Worm (Caenorhabditis elegans) whole organism, young adult: ENCODE data around the gene aex-3.
A peak's percentile ranks its signal among the peaks of the same experiment; 100 is the strongest.

ENCODE experiments used
- B0019.2 ChIP-seq: fragments of 200-800 bp; sonication (Bioruptor generic); conservative IDR thresholded peaks from 2 replicates; pipeline ENCODE4 v1.3.6; 2022; ENCODE audit warnings: missing genetic modification reagents, missing genetic modification characterization, missing compliant biosample characterization
- B0035.1 ChIP-seq: sonication (generic microtip); optimal IDR thresholded peaks from 2 replicates; lab custom pipeline; 2016; ENCODE audit warnings: missing genetic modification characterization, mild to moderate bottlenecking, missing compliant biosample characterization, missing genotype, missing genetic modification reagents
- B0261.1 ChIP-seq: sonication (generic microtip); optimal IDR thresholded peaks from 2 replicates; lab custom pipeline; 2016; ENCODE audit warnings: mild to moderate bottlenecking, missing genetic modification characterization, moderate library complexity, missing compliant biosample characterization
- F33H1.4 ChIP-seq: fragments of 200-800 bp; sonication (Bioruptor generic); IDR thresholded peaks from 2 replicates; pipeline ENCODE4 v1.3.6; 2022; ENCODE audit warnings: missing genetic modification reagents, missing genetic modification characterization, missing compliant biosample characterization
- F49E8.2 ChIP-seq: sonication (generic microtip); optimal IDR thresholded peaks from 3 replicates; lab custom pipeline; 2017; ENCODE audit warnings: missing genetic modification characterization, mild to moderate bottlenecking, missing compliant biosample characterization, antibody characterized with exemption, moderate library complexity; ENCODE audit not compliant: insufficient read depth
- F52B5.7 ChIP-seq: sonication (generic microtip); optimal IDR thresholded peaks from 2 replicates; lab custom pipeline; 2016; ENCODE audit warnings: mild to moderate bottlenecking, missing genetic modification characterization, missing compliant biosample characterization
- Y53F4B.3 ChIP-seq: fragments of 200-800 bp; sonication (Bioruptor generic); IDR thresholded peaks from 2 replicates; pipeline ENCODE4 v1.3.6; 2022; ENCODE audit warnings: missing genetic modification reagents, missing genetic modification characterization, missing compliant biosample characterization
- Y67H2A.10 ChIP-seq: fragments of 200-800 bp; sonication (Bioruptor generic); conservative IDR thresholded peaks from 2 replicates; pipeline ENCODE4 v1.3.6; 2022; ENCODE audit warnings: missing genetic modification reagents, missing genetic modification characterization, missing compliant biosample characterization
- Y79H2A.3 ChIP-seq: fragments of 200-800 bp; sonication (Bioruptor generic); conservative IDR thresholded peaks from 2 replicates; pipeline ENCODE4 v1.3.6; 2022; ENCODE audit warnings: missing genetic modification reagents, missing genetic modification characterization, missing compliant biosample characterization
- bed-2 ChIP-seq: fragments of 200-800 bp; sonication (Bioruptor generic); IDR thresholded peaks from 2 replicates; pipeline ENCODE4 v1.3.6; 2022; ENCODE audit warnings: missing genetic modification reagents, missing genetic modification characterization, missing compliant biosample characterization
- ccch-3 ChIP-seq: fragments of 200-800 bp; sonication (Bioruptor generic); optimal IDR thresholded peaks from 2 replicates; lab custom pipeline; 2018; ENCODE audit warnings: mild to moderate bottlenecking, missing genetic modification characterization, missing compliant biosample characterization
- cebp-2 ChIP-seq: fragments of 200-800 bp; sonication (Bioruptor generic); IDR thresholded peaks from 2 replicates; pipeline ENCODE4 v1.3.6; 2022; ENCODE audit warnings: missing genetic modification characterization, missing compliant biosample characterization
- ceh-27 ChIP-seq: fragments of 200-800 bp; sonication (Bioruptor generic); optimal IDR thresholded peaks from 2 replicates; lab custom pipeline; 2018; ENCODE audit warnings: mild to moderate bottlenecking, missing genetic modification characterization, moderate library complexity, missing compliant biosample characterization
- ceh-91 ChIP-seq: fragments of 200-800 bp; sonication (Bioruptor generic); IDR thresholded peaks from 2 replicates; pipeline ENCODE4 v1.3.6; 2022; ENCODE audit warnings: missing genetic modification reagents, missing genetic modification characterization, missing compliant biosample characterization
- fkh-3 ChIP-seq: sonication (generic microtip); optimal IDR thresholded peaks from 2 replicates; lab custom pipeline; 2016; ENCODE audit warnings: mild to moderate bottlenecking, missing genetic modification characterization, missing compliant biosample characterization
- hmg-1.2 ChIP-seq: fragments of 200-800 bp; sonication (Bioruptor generic); IDR thresholded peaks from 2 replicates; pipeline ENCODE4 v1.3.6; 2022; ENCODE audit warnings: missing genetic modification reagents, missing genetic modification characterization, missing compliant biosample characterization
- lin-54 ChIP-seq: fragments of 200-800 bp; sonication (Bioruptor generic); optimal IDR thresholded peaks from 2 replicates; lab custom pipeline; 2018; ENCODE audit warnings: mild to moderate bottlenecking, missing genetic modification characterization, missing compliant biosample characterization
- lir-1 ChIP-seq: fragments of 200-800 bp; sonication (Bioruptor generic); conservative IDR thresholded peaks from 2 replicates; pipeline ENCODE4 v1.3.6; 2022; ENCODE audit warnings: missing genetic modification reagents, missing genetic modification characterization, missing compliant biosample characterization
- lsl-1 ChIP-seq: fragments of 200-800 bp; sonication (Bioruptor generic); optimal IDR thresholded peaks from 2 replicates; lab custom pipeline; 2018; ENCODE audit warnings: mild to moderate bottlenecking, missing genetic modification characterization, moderate library complexity, missing compliant biosample characterization
- madf-3 ChIP-seq: fragments of 200-800 bp; sonication (Bioruptor generic); IDR thresholded peaks from 2 replicates; pipeline ENCODE4 v1.3.6; 2022; ENCODE audit warnings: missing genetic modification reagents, missing genetic modification characterization, missing compliant biosample characterization
- madf-8 ChIP-seq: fragments of 200-800 bp; sonication (Bioruptor generic); conservative IDR thresholded peaks from 2 replicates; pipeline ENCODE4 v1.3.6; 2022; ENCODE audit warnings: missing genetic modification reagents, missing genetic modification characterization, missing compliant biosample characterization
- mel-28 ChIP-seq: sonication (generic microtip); optimal IDR thresholded peaks from 2 replicates; lab custom pipeline; 2016; ENCODE audit warnings: borderline replicate concordance, mild to moderate bottlenecking, missing genetic modification characterization, missing compliant biosample characterization
- mes-4 ChIP-seq: sonication (generic microtip); optimal IDR thresholded peaks from 2 replicates; lab custom pipeline; 2016; ENCODE audit warnings: missing genotype, missing genetic modification characterization, missing compliant biosample characterization
- mxl-1 ChIP-seq: sonication (generic microtip); optimal IDR thresholded peaks from 2 replicates; lab custom pipeline; 2016; ENCODE audit warnings: missing genetic modification characterization, missing compliant biosample characterization
- nhr-120 ChIP-seq: fragments of 200-800 bp; sonication (Bioruptor generic); IDR thresholded peaks from 2 replicates; pipeline ENCODE4 v1.3.6; 2022; ENCODE audit warnings: missing genetic modification characterization, missing compliant biosample characterization
- nhr-27 ChIP-seq: fragments of 200-800 bp; sonication (Bioruptor generic); optimal IDR thresholded peaks from 2 replicates; lab custom pipeline; 2018; ENCODE audit warnings: mild to moderate bottlenecking, missing genetic modification characterization, moderate library complexity, missing compliant biosample characterization
- nhr-90 ChIP-seq: sonication (generic microtip); optimal IDR thresholded peaks from 2 replicates; lab custom pipeline; 2016; ENCODE audit warnings: missing genotype, mild to moderate bottlenecking, missing genetic modification characterization, missing compliant biosample characterization
- repo-1 ChIP-seq: sonication (generic microtip); optimal IDR thresholded peaks from 2 replicates; lab custom pipeline; 2017; ENCODE audit warnings: mild to moderate bottlenecking, missing genetic modification characterization, missing compliant biosample characterization
- sdz-38 ChIP-seq: sonication (generic microtip); optimal IDR thresholded peaks from 2 replicates; lab custom pipeline; 2016; ENCODE audit warnings: missing genotype, missing genetic modification characterization, missing compliant biosample characterization
- snpc-1.1 ChIP-seq: sonication (generic microtip); optimal IDR thresholded peaks from 2 replicates; lab custom pipeline; 2017; ENCODE audit warnings: missing genetic modification characterization, mild to moderate bottlenecking, missing compliant biosample characterization, antibody characterized with exemption, moderate library complexity, missing genotype, missing genetic modification reagents; ENCODE audit not compliant: insufficient read depth
- snpc-1.3 ChIP-seq: sonication (generic microtip); optimal IDR thresholded peaks from 2 replicates; lab custom pipeline; 2017; ENCODE audit warnings: missing genetic modification characterization, mild to moderate bottlenecking, missing compliant biosample characterization, antibody characterized with exemption, moderate library complexity, missing genotype, missing genetic modification reagents; ENCODE audit not compliant: insufficient read depth
- snpc-4 ChIP-seq, 5 experiments: fragments of 150-350 bp in 1 of 5; sonication (generic microtip) in 4 of 5; optimal IDR thresholded peaks; 2 replicates each; lab custom pipeline; 2014 to 2018; ENCODE audit warnings: missing genetic modification characterization in 5 of 5, missing biosample characterization in 3 of 5, antibody characterized with exemption in 2 of 5, mild to moderate bottlenecking in 2 of 5, missing compliant biosample characterization in 2 of 5, missing genotype in 2 of 5, moderate library complexity in 2 of 5, missing genetic modification reagents in 1 of 5
- somi-1 ChIP-seq: fragments of 200-800 bp; sonication (Bioruptor generic); optimal IDR thresholded peaks from 2 replicates; lab custom pipeline; 2018; ENCODE audit warnings: mild to moderate bottlenecking, missing genetic modification characterization, missing compliant biosample characterization
- sptf-2 ChIP-seq: fragments of 200-800 bp; sonication (Bioruptor generic); optimal IDR thresholded peaks from 2 replicates; lab custom pipeline; 2018; ENCODE audit warnings: mild to moderate bottlenecking, missing genetic modification characterization, missing compliant biosample characterization
- tbp1 ChIP-seq: fragments of 200-800 bp; sonication (Bioruptor generic); optimal IDR thresholded peaks from 2 replicates; lab custom pipeline; 2018; ENCODE audit warnings: mild to moderate bottlenecking, missing genetic modification characterization, missing compliant biosample characterization
- tlf-1 ChIP-seq: fragments of 200-800 bp; sonication (Bioruptor generic); optimal IDR thresholded peaks from 2 replicates; lab custom pipeline; 2018; ENCODE audit warnings: mild to moderate bottlenecking, missing genetic modification characterization, missing compliant biosample characterization
- unc-130 ChIP-seq: sonication (generic microtip); optimal IDR thresholded peaks from 2 replicates; lab custom pipeline; 2016; ENCODE audit warnings: missing genetic modification reagents, missing genetic modification characterization, missing compliant biosample characterization
- zim-3 ChIP-seq: sonication (generic microtip); optimal IDR thresholded peaks from 2 replicates; lab custom pipeline; 2017; ENCODE audit warnings: mild to moderate bottlenecking, missing genetic modification characterization, moderate library complexity, missing compliant biosample characterization
- ztf-18 ChIP-seq: sonication (generic microtip); optimal IDR thresholded peaks from 2 replicates; lab custom pipeline; 2016; ENCODE audit warnings: missing genotype, mild to moderate bottlenecking, missing genetic modification characterization, missing compliant biosample characterization
- ztf-6 ChIP-seq: fragments of 200-800 bp; sonication (Bioruptor generic); IDR thresholded peaks from 2 replicates; pipeline ENCODE4 v1.3.6; 2022; ENCODE audit warnings: missing genetic modification reagents, missing genetic modification characterization, missing compliant biosample characterization

The aex-3 gene

ce11 chrX:727737-728136 is 31.8 kb downstream of the aex-3 start (continued):
- no peak for TF ChIP-seq somi-1 (GFP tag; lab: Kevin White, UChicago)
- no peak for TF ChIP-seq nhr-120 (GFP tag; lab: Robert Waterston, UW)
- TF ChIP-seq lin-54, result no peak
- TF ChIP-seq B0035.1, result no peak
- no peak for TF ChIP-seq F49E8.2
- TF ChIP-seq madf-8, result no peak
- no peak for TF ChIP-seq snpc-1.3 (tag; lab: Kevin White, UChicago)
- TF ChIP-seq sptf-2 (GFP tag; lab: Kevin White, UChicago), result no peak
- TF ChIP-seq lsl-1, result no peak
- TF ChIP-seq fkh-3 (tag; lab: Kevin White, UChicago), result no peak
- TF ChIP-seq tbp1 (GFP tag; lab: Kevin White, UChicago), result no peak
- TF ChIP-seq ztf-6, result no peak
- no peak for TF ChIP-seq lir-1 (GFP tag; lab: Robert Waterston, UW)
- no peak for TF ChIP-seq snpc-4 (GFP tag; optimal IDR thresholded peaks at IDR 0.05; lab: Kevin White, UChicago)
- TF ChIP-seq snpc-4 (tag; optimal IDR thresholded peaks at IDR 0.05; lab: Kevin White, UChicago), result no peak
- TF ChIP-seq mel-28 (tag; lab: Kevin White, UChicago), result no peak
- TF ChIP-seq cebp-2 (GFP tag; lab: Robert Waterston, UW), result no peak
- no peak for TF ChIP-seq nhr-90
- TF ChIP-seq F33H1.4 (GFP tag; lab: Robert Waterston, UW), result no peak
- no peak for TF ChIP-seq Y53F4B.3 (GFP tag; lab: Robert Waterston, UW)
- no peak for TF ChIP-seq unc-130 (GFP tag; lab: Kevin White, UChicago)
- TF ChIP-seq ztf-18, result no peak
- TF ChIP-seq ccch-3, result no peak
- TF ChIP-seq zim-3 (tag; lab: Kevin White, UChicago), result no peak
- no peak for TF ChIP-seq madf-3 (GFP tag; lab: Robert Waterston, UW)
- peak; percentile 89 for TF ChIP-seq hmg-1.2 (GFP tag; lab: Robert Waterston, UW)
- no peak for TF ChIP-seq tlf-1 (GFP tag; lab: Kevin White, UChicago)
- TF ChIP-seq bed-2 (GFP tag; lab: Robert Waterston, UW), result peak; percentile 72

- TF ChIP-seq nhr-27 (no peak), sdz-38 (no peak), B0261.1 (no peak), Y79H2A.3 (GFP tag; lab: Robert Waterston, UW) (no peak), madf-3 (GFP tag; lab: Robert Waterston, UW) (no peak), B0019.2 (GFP tag; lab: Robert Waterston, UW) (no peak), snpc-1.1 (tag; lab: Kevin White, UChicago) (no peak), mes-4 (no peak), ceh-91 (GFP tag; lab: Robert Waterston, UW) (no peak), repo-1 (tag; lab: Kevin White, UChicago) (no peak), lsl-1 (no peak), F52B5.7 (tag; lab: Kevin White, UChicago) (no peak), mxl-1 (tag; lab: Kevin White, UChicago) (no peak), Y67H2A.10 (GFP tag; lab: Robert Waterston, UW) (no peak), zim-3 (tag; lab: Kevin White, UChicago) (no peak), ceh-27 (GFP tag; lab: Kevin White, UChicago) (no peak)
Measured at ce11 chrX:726295-726694, 33.2 kb downstream of the aex-3 start.
